Worm (Caenorhabditis elegans) whole organism, young adult: Measurements from ENCODE around the gene cut-2.

ENCODE experiments used
- F22D6.2 ChIP-seq: sonication (generic microtip); optimal IDR thresholded peaks from 2 replicates; lab custom pipeline; 2016; ENCODE audit warnings: mild to moderate bottlenecking, missing genetic modification characterization, missing compliant biosample characterization
- F39B2.1 ChIP-seq: fragments of 200-800 bp; sonication (Bioruptor generic); IDR thresholded peaks from 2 replicates; pipeline ENCODE4 v1.3.6; 2022; ENCODE audit warnings: missing genetic modification reagents, missing genetic modification characterization, missing compliant biosample characterization
- F52B5.7 ChIP-seq: sonication (generic microtip); optimal IDR thresholded peaks from 2 replicates; lab custom pipeline; 2016; ENCODE audit warnings: mild to moderate bottlenecking, missing genetic modification characterization, missing compliant biosample characterization
- F57A8.1 ChIP-seq: fragments of 200-800 bp; sonication (Bioruptor generic); optimal IDR thresholded peaks from 2 replicates; lab custom pipeline; 2018; ENCODE audit warnings: mild to moderate bottlenecking, missing genetic modification characterization, moderate library complexity, missing compliant biosample characterization
- T26A5.8 ChIP-seq: sonication (generic microtip); optimal IDR thresholded peaks from 2 replicates; lab custom pipeline; 2016; ENCODE audit warnings: missing genetic modification characterization, missing compliant biosample characterization
- Y53G8AR.9 ChIP-seq: fragments of 200-800 bp; sonication (Bioruptor generic); conservative IDR thresholded peaks from 2 replicates; pipeline ENCODE4 v1.3.6; 2022; ENCODE audit warnings: missing genetic modification reagents, missing genetic modification characterization, missing compliant biosample characterization
- Y56A3A.18 ChIP-seq: fragments of 200-800 bp; sonication (Bioruptor generic); IDR thresholded peaks from 2 replicates; pipeline ENCODE4 v1.3.6; 2022; ENCODE audit warnings: missing genetic modification reagents, missing genetic modification characterization, missing compliant biosample characterization
- Y79H2A.3 ChIP-seq: fragments of 200-800 bp; sonication (Bioruptor generic); conservative IDR thresholded peaks from 2 replicates; pipeline ENCODE4 v1.3.6; 2022; ENCODE audit warnings: missing genetic modification reagents, missing genetic modification characterization, missing compliant biosample characterization
- aptf-2 ChIP-seq: fragments of 200-800 bp; sonication (Bioruptor generic); conservative IDR thresholded peaks from 2 replicates; pipeline ENCODE4 v1.3.6; 2022; ENCODE audit warnings: missing genetic modification reagents, missing genetic modification characterization, missing compliant biosample characterization
- atf-7 ChIP-seq: sonication (generic microtip); optimal IDR thresholded peaks from 2 replicates; lab custom pipeline; 2017; ENCODE audit warnings: mild to moderate bottlenecking, missing genetic modification characterization, missing compliant biosample characterization
- attf-3 ChIP-seq: fragments of 200-800 bp; sonication (Bioruptor generic); conservative IDR thresholded peaks from 2 replicates; pipeline ENCODE4 v1.3.6; 2022; ENCODE audit warnings: missing genetic modification reagents, missing genetic modification characterization, missing compliant biosample characterization
- attf-6 ChIP-seq: fragments of 200-800 bp; sonication (Bioruptor generic); IDR thresholded peaks from 2 replicates; pipeline ENCODE4 v1.3.6; 2022; ENCODE audit warnings: missing genetic modification reagents, missing genetic modification characterization, missing compliant biosample characterization
- bed-1 ChIP-seq: fragments of 200-800 bp; sonication (Bioruptor generic); IDR thresholded peaks from 2 replicates; pipeline ENCODE4 v1.3.6; 2022; ENCODE audit warnings: missing genetic modification reagents, missing genetic modification characterization, missing compliant biosample characterization
- cebp-1 ChIP-seq, 2 experiments: fragments of 200-800 bp in 1 of 2; sonication (Bioruptor generic) in 1 of 2; sonication (generic microtip) in 1 of 2; IDR thresholded peaks in 1 of 2; optimal IDR thresholded peaks in 1 of 2; 2 replicates each; pipeline versions ENCODE4 v1.3.6 to Lab custom; 2017 to 2022; ENCODE audit warnings: missing compliant biosample characterization in 2 of 2, missing genetic modification characterization in 2 of 2, mild to moderate bottlenecking in 1 of 2, missing genetic modification reagents in 1 of 2, moderate library complexity in 1 of 2
- ceh-100 ChIP-seq: fragments of 200-800 bp; sonication (Bioruptor generic); IDR thresholded peaks from 2 replicates; pipeline ENCODE4 v1.3.6; 2022; ENCODE audit warnings: missing genetic modification reagents, missing genetic modification characterization, missing compliant biosample characterization
- ceh-79 ChIP-seq: sonication (generic microtip); optimal IDR thresholded peaks from 2 replicates; lab custom pipeline; 2017; ENCODE audit warnings: mild to moderate bottlenecking, missing genetic modification characterization, missing compliant biosample characterization
- ceh-91 ChIP-seq: fragments of 200-800 bp; sonication (Bioruptor generic); IDR thresholded peaks from 2 replicates; pipeline ENCODE4 v1.3.6; 2022; ENCODE audit warnings: missing genetic modification reagents, missing genetic modification characterization, missing compliant biosample characterization
- chd-7 ChIP-seq: sonication (generic microtip); optimal IDR thresholded peaks from 2 replicates; lab custom pipeline; 2016; ENCODE audit warnings: mild to moderate bottlenecking, missing genetic modification characterization, moderate library complexity, missing compliant biosample characterization
- die-1 ChIP-seq: sonication (generic microtip); optimal IDR thresholded peaks from 2 replicates; lab custom pipeline; 2016; ENCODE audit warnings: missing genotype, mild to moderate bottlenecking, missing genetic modification characterization, missing compliant biosample characterization
- dox-1 ChIP-seq: fragments of 200-800 bp; sonication (Bioruptor generic); IDR thresholded peaks from 2 replicates; pipeline ENCODE4 v1.3.6; 2022; ENCODE audit warnings: missing genetic modification reagents, missing genetic modification characterization, missing compliant biosample characterization
- egl-18 ChIP-seq: fragments of 200-800 bp; sonication (Bioruptor generic); IDR thresholded peaks from 2 replicates; pipeline ENCODE4 v1.3.6; 2022; ENCODE audit warnings: missing genetic modification reagents, missing genetic modification characterization, missing compliant biosample characterization
- hrde-1 ChIP-seq: sonication (generic microtip); optimal IDR thresholded peaks from 2 replicates; lab custom pipeline; 2016; ENCODE audit warnings: missing genetic modification characterization, mild to moderate bottlenecking, missing compliant biosample characterization, moderate library complexity, missing genotype, missing genetic modification reagents, borderline replicate concordance
- hsf-1 ChIP-seq: fragments of 200-800 bp; sonication (Bioruptor generic); IDR thresholded peaks from 2 replicates; pipeline ENCODE4 v1.3.6; 2022; ENCODE audit warnings: missing genetic modification reagents, missing genetic modification characterization, missing compliant biosample characterization
- lag-1 ChIP-seq: fragments of 200-800 bp; sonication (Bioruptor generic); IDR thresholded peaks from 2 replicates; pipeline ENCODE4 v1.3.6; 2022; ENCODE audit warnings: missing genetic modification reagents, missing genetic modification characterization, missing compliant biosample characterization
- lin-26 ChIP-seq: fragments of 200-800 bp; sonication (Bioruptor generic); IDR thresholded peaks from 2 replicates; pipeline ENCODE4 v1.3.6; 2022; ENCODE audit warnings: missing genetic modification reagents, missing genetic modification characterization, missing compliant biosample characterization
- lin-35 ChIP-seq, 3 experiments: fragments of 150-350 bp in 2 of 3; sonication (generic microtip) in 1 of 3; optimal IDR thresholded peaks; 2 replicates each; lab custom pipeline; 2014 to 2018; ENCODE audit warnings: missing biosample characterization in 3 of 3, missing genetic modification characterization in 3 of 3, missing genetic modification reagents in 3 of 3
- lir-1 ChIP-seq: fragments of 200-800 bp; sonication (Bioruptor generic); conservative IDR thresholded peaks from 2 replicates; pipeline ENCODE4 v1.3.6; 2022; ENCODE audit warnings: missing genetic modification reagents, missing genetic modification characterization, missing compliant biosample characterization
- madf-3 ChIP-seq: fragments of 200-800 bp; sonication (Bioruptor generic); IDR thresholded peaks from 2 replicates; pipeline ENCODE4 v1.3.6; 2022; ENCODE audit warnings: missing genetic modification reagents, missing genetic modification characterization, missing compliant biosample characterization
- madf-6 ChIP-seq: fragments of 200-800 bp; sonication (Bioruptor generic); IDR thresholded peaks from 2 replicates; pipeline ENCODE4 v1.3.6; 2022; ENCODE audit warnings: missing genetic modification reagents, missing genetic modification characterization, missing compliant biosample characterization
- mcd-1 ChIP-seq: fragments of 200-800 bp; sonication (Bioruptor generic); IDR thresholded peaks from 2 replicates; pipeline ENCODE4 v1.3.6; 2022; ENCODE audit warnings: missing genetic modification reagents, missing genetic modification characterization, missing compliant biosample characterization
- nhr-80 ChIP-seq: sonication (generic microtip); optimal IDR thresholded peaks from 2 replicates; lab custom pipeline; 2016; ENCODE audit warnings: missing genetic modification characterization, missing compliant biosample characterization
- nhr-90 ChIP-seq: sonication (generic microtip); optimal IDR thresholded peaks from 2 replicates; lab custom pipeline; 2016; ENCODE audit warnings: missing genotype, mild to moderate bottlenecking, missing genetic modification characterization, missing compliant biosample characterization
- rpc-1 ChIP-seq, 2 experiments: fragments of 150-350 bp in 1 of 2; sonication (generic microtip) in 1 of 2; optimal IDR thresholded peaks; 2 replicates each; lab custom pipeline; 2014 to 2018; ENCODE audit warnings: missing biosample characterization in 1 of 2, missing genetic modification characterization in 1 of 2, missing genetic modification reagents in 1 of 2, missing genotype in 1 of 2
- sdz-38 ChIP-seq: sonication (generic microtip); optimal IDR thresholded peaks from 2 replicates; lab custom pipeline; 2016; ENCODE audit warnings: missing genotype, missing genetic modification characterization, missing compliant biosample characterization
- somi-1 ChIP-seq: fragments of 200-800 bp; sonication (Bioruptor generic); optimal IDR thresholded peaks from 2 replicates; lab custom pipeline; 2018; ENCODE audit warnings: mild to moderate bottlenecking, missing genetic modification characterization, missing compliant biosample characterization
- zim-3 ChIP-seq: sonication (generic microtip); optimal IDR thresholded peaks from 2 replicates; lab custom pipeline; 2017; ENCODE audit warnings: mild to moderate bottlenecking, missing genetic modification characterization, moderate library complexity, missing compliant biosample characterization
- ztf-25 ChIP-seq: fragments of 200-800 bp; sonication (Bioruptor generic); IDR thresholded peaks from 2 replicates; pipeline ENCODE4 v1.3.6; 2022; ENCODE audit warnings: missing genetic modification reagents, missing genetic modification characterization, missing compliant biosample characterization

The cut-2 gene

ce11 chrV:13406511-13406910, 8.2 kb upstream of the cut-2 start, which contains the start of gene F53F1.2:
Gene F53F1.2, plus strand, starts transcription at chrV:13406816.
- TF ChIP-seq sdz-38 (tag; lab: Kevin White, UChicago) (no peak), somi-1 (GFP tag; lab: Kevin White, UChicago) (no peak), aptf-2 (GFP tag; lab: Robert Waterston, UW) (no peak)

ce11 chrV:13407913-13408312, 6.8 kb upstream of the cut-2 start, which contains the start of gene F53F1.3:
Gene F53F1.3, plus strand, starts transcription at chrV:13408242.
- 0 out of 2 replicates have a peak, but pooled peaks have one; percentile 20 for TF ChIP-seq madf-3 (GFP tag; lab: Robert Waterston, UW)
- TF ChIP-seq zim-3: no peak
- peak; percentile 57; the same call in 1 of the 2 replicates for TF ChIP-seq cebp-1 (GFP tag; IDR thresholded peaks at IDR 0.05; lab: Robert Waterston, UW)
- TF ChIP-seq cebp-1 (tag; optimal IDR thresholded peaks at IDR 0.05; lab: Kevin White, UChicago): peak; percentile 67
- no peak for TF ChIP-seq rpc-1 (optimal IDR thresholded peaks at IDR 0.05; lab: Kevin White, UChicago)
- TF ChIP-seq rpc-1 (tag; optimal IDR thresholded peaks at IDR 0.05; lab: Kevin White, UChicago): no peak
- TF ChIP-seq dox-1 (GFP tag; lab: Robert Waterston, UW): 0 out of 2 replicates have a peak, but pooled peaks have one; percentile 27
- TF ChIP-seq F22D6.2 (tag; lab: Kevin White, UChicago): no peak
- no peak for TF ChIP-seq madf-6
- no peak for TF ChIP-seq lin-35 (GFP tag; optimal IDR thresholded peaks at IDR 0.05; lab: Kevin White, UChicago)
- no peak for TF ChIP-seq F52B5.7 (tag; lab: Kevin White, UChicago)
- no peak for TF ChIP-seq T26A5.8 (tag; lab: Kevin White, UChicago)
- no peak for TF ChIP-seq bed-1 (GFP tag; lab: Robert Waterston, UW)
- TF ChIP-seq egl-18 (GFP tag; lab: Robert Waterston, UW): no peak
- no peak for TF ChIP-seq F39B2.1 (GFP tag; lab: Robert Waterston, UW)
- no peak for TF ChIP-seq F57A8.1 (GFP tag; lab: Kevin White, UChicago)
- no peak for TF ChIP-seq ceh-100 (GFP tag; lab: Robert Waterston, UW)
- no peak for TF ChIP-seq die-1 (tag; lab: Kevin White, UChicago)
- TF ChIP-seq hrde-1 (tag; lab: Kevin White, UChicago): no peak
- TF ChIP-seq hsf-1: no peak
- peak; percentile 55 for TF ChIP-seq nhr-80 (tag; lab: Kevin White, UChicago)
- TF ChIP-seq ztf-25 (GFP tag; lab: Robert Waterston, UW): no peak
- no peak for TF ChIP-seq mcd-1 (GFP tag; lab: Robert Waterston, UW)
- TF ChIP-seq ceh-91 (GFP tag; lab: Robert Waterston, UW): no peak
- TF ChIP-seq attf-3 (GFP tag; lab: Robert Waterston, UW): 0 out of 2 replicates have a peak, but pooled peaks have one; percentile 18
- no peak for TF ChIP-seq lag-1
- no peak for TF ChIP-seq attf-6 (GFP tag; lab: Robert Waterston, UW)
- no peak for TF ChIP-seq nhr-90 (tag; lab: Kevin White, UChicago)
- TF ChIP-seq chd-7 (tag; lab: Kevin White, UChicago): no peak
- TF ChIP-seq Y79H2A.3 (GFP tag; lab: Robert Waterston, UW): no peak
- no peak for TF ChIP-seq Y56A3A.18 (GFP tag; lab: Robert Waterston, UW)
- TF ChIP-seq atf-7 (tag; lab: Kevin White, UChicago): peak; percentile 21
- TF ChIP-seq lir-1 (GFP tag; lab: Robert Waterston, UW): no peak
- TF ChIP-seq ceh-79 (tag; lab: Kevin White, UChicago): no peak
- TF ChIP-seq, all 124 proteins: peak for 6

- no peak for TF ChIP-seq lin-26
- 0 out of 2 replicates have a peak, but pooled peaks have one; percentile 46 for TF ChIP-seq Y53G8AR.9 (GFP tag; lab: Robert Waterston, UW)
- 0 out of 2 replicates have a peak, but pooled peaks have one; percentile 6 for TF ChIP-seq attf-3 (GFP tag; lab: Robert Waterston, UW)
Observed at ce11 chrV:13408440-13408839, 6.3 kb upstream of the cut-2 start.
